Worm (Caenorhabditis elegans) whole organism, L1 larva: Measurements from ENCODE around the gene fbxc-50.

ENCODE experiments used
- C34B4.2 ChIP-seq: sonication (generic microtip); optimal IDR thresholded peaks from 2 replicates; lab custom pipeline; 2017; ENCODE audit warnings: mild to moderate bottlenecking, missing genetic modification characterization, missing compliant biosample characterization
- alr-1 ChIP-seq: fragments of 200-800 bp; sonication (Bioruptor generic); optimal IDR thresholded peaks from 2 replicates; lab custom pipeline; 2018; ENCODE audit warnings: borderline replicate concordance, mild to moderate bottlenecking, missing genetic modification characterization, missing compliant biosample characterization
- blmp-1 ChIP-seq: fragments of 150-350 bp; optimal IDR thresholded peaks from 2 replicates; lab custom pipeline; 2014; ENCODE audit warnings: missing biosample characterization, missing genetic modification characterization
- elt-2 ChIP-seq: sonication (generic microtip); optimal IDR thresholded peaks from 2 replicates; lab custom pipeline; 2016; ENCODE audit warnings: missing genetic modification characterization, mild to moderate bottlenecking, inconsistent platforms, missing compliant biosample characterization, missing genetic modification reagents
- hlh-17 ChIP-seq: fragments of 200-800 bp; sonication (Bioruptor generic); optimal IDR thresholded peaks from 2 replicates; lab custom pipeline; 2018; ENCODE audit warnings: missing genetic modification characterization, mild to moderate bottlenecking, missing compliant biosample characterization, moderate library complexity, borderline replicate concordance
- lin-39 ChIP-seq: fragments of 150-350 bp; optimal IDR thresholded peaks from 2 replicates; lab custom pipeline; 2014; ENCODE audit warnings: missing biosample characterization, missing genetic modification reagents, missing genetic modification characterization
- mdl-1 ChIP-seq, 2 experiments: fragments of 150-350 bp; optimal IDR thresholded peaks; 2 replicates each; lab custom pipeline; 2014 to 2017; ENCODE audit warnings: missing biosample characterization in 2 of 2, missing genetic modification characterization in 2 of 2, inconsistent platforms in 1 of 2
- nhr-11 ChIP-seq: fragments of 150-350 bp; optimal IDR thresholded peaks from 2 replicates; lab custom pipeline; 2014; ENCODE audit warnings: missing biosample characterization, missing genetic modification characterization
- nhr-28 ChIP-seq: fragments of 150-350 bp; optimal IDR thresholded peaks from 2 replicates; lab custom pipeline; 2014; ENCODE audit warnings: missing biosample characterization, missing genetic modification characterization
- nhr-90 ChIP-seq: sonication (generic microtip); optimal IDR thresholded peaks from 2 replicates; lab custom pipeline; 2016; ENCODE audit warnings: mild to moderate bottlenecking, missing genetic modification characterization, missing compliant biosample characterization; ENCODE audit not compliant: poor library complexity
- skn-1 ChIP-seq: fragments of 150-350 bp; optimal IDR thresholded peaks from 2 replicates; lab custom pipeline; 2014; ENCODE audit warnings: missing biosample characterization, missing genetic modification characterization
- swsn-7 ChIP-seq: sonication (generic microtip); optimal IDR thresholded peaks from 2 replicates; lab custom pipeline; 2016; ENCODE audit warnings: missing genetic modification characterization, missing compliant biosample characterization
- unc-86 ChIP-seq: sonication (generic microtip); optimal IDR thresholded peaks from 2 replicates; lab custom pipeline; 2016; ENCODE audit warnings: missing genetic modification characterization, missing compliant biosample characterization
- ztf-4 ChIP-seq: fragments of 150-350 bp; optimal IDR thresholded peaks from 2 replicates; lab custom pipeline; 2014; ENCODE audit warnings: missing biosample characterization, missing genetic modification characterization

- TF ChIP-seq nhr-90, result no peak
- no peak for TF ChIP-seq skn-1 (tag; lab: Kevin White, UChicago)
- no peak for TF ChIP-seq mdl-1 (tag; optimal IDR thresholded peaks at IDR 0.05; lab: Kevin White, UChicago)
- TF ChIP-seq nhr-28, result no peak
- TF ChIP-seq lin-39 (tag; lab: Kevin White, UChicago), result no peak
- no peak for TF ChIP-seq swsn-7
- TF ChIP-seq nhr-11, result no peak
- no peak for TF ChIP-seq hlh-17 (GFP tag; lab: Kevin White, UChicago)
- no peak for TF ChIP-seq blmp-1 (tag; lab: Kevin White, UChicago)
- TF ChIP-seq unc-86 (tag; lab: Kevin White, UChicago), result no peak
- TF ChIP-seq elt-2 (tag; lab: Kevin White, UChicago), result peak; percentile 21
- TF ChIP-seq C34B4.2, result no peak
- no peak for TF ChIP-seq ztf-4 (tag; lab: Kevin White, UChicago)
- no peak for TF ChIP-seq alr-1
Measured at ce11 chrII:3222686-3223085, 25.2 kb downstream of the fbxc-50 start, which contains the start of gene ZC239.13.
